Worm (Caenorhabditis elegans) whole organism, L3 larva: ENCODE measurements around the gene R11A8.1.
A peak's percentile ranks its signal among the peaks of the same experiment; 100 is the strongest.

Source experiments
- R02D3.7 ChIP-seq: fragments of 150-350 bp; optimal IDR thresholded peaks from 2 replicates; lab custom pipeline; 2014; ENCODE audit warnings: missing biosample characterization, missing genetic modification characterization
- ZK546.5 ChIP-seq: sonication (generic microtip); optimal IDR thresholded peaks from 2 replicates; lab custom pipeline; 2017; ENCODE audit warnings: missing biosample characterization, missing genetic modification characterization
- aly-2 ChIP-seq: fragments of 150-350 bp; optimal IDR thresholded peaks from 2 replicates; lab custom pipeline; 2014; ENCODE audit warnings: missing biosample characterization, missing genetic modification characterization
- ama-1 ChIP-seq: fragments of 150-350 bp; optimal IDR thresholded peaks from 2 replicates; lab custom pipeline; 2018
- ceh-16 ChIP-seq: sonication (generic microtip); optimal IDR thresholded peaks from 2 replicates; lab custom pipeline; 2017; ENCODE audit warnings: missing biosample characterization, missing genetic modification characterization
- ceh-28 ChIP-seq: fragments of 150-350 bp; optimal IDR thresholded peaks from 2 replicates; lab custom pipeline; 2014; ENCODE audit warnings: missing biosample characterization, missing genetic modification reagents, missing genetic modification characterization
- ceh-82 ChIP-seq: fragments of 150-350 bp; optimal IDR thresholded peaks from 2 replicates; lab custom pipeline; 2014; ENCODE audit warnings: missing biosample characterization, missing genetic modification characterization
- ceh-9 ChIP-seq: sonication (generic microtip); optimal IDR thresholded peaks from 2 replicates; lab custom pipeline; 2018; ENCODE audit warnings: missing biosample characterization, missing genetic modification characterization
- daf-12 ChIP-seq: fragments of 150-350 bp; optimal IDR thresholded peaks from 2 replicates; lab custom pipeline; 2014; ENCODE audit warnings: missing biosample characterization, missing genetic modification reagents, missing genetic modification characterization
- egl-27 ChIP-seq: sonication (generic microtip); optimal IDR thresholded peaks from 4 replicates; lab custom pipeline; 2017; ENCODE audit warnings: missing biosample characterization, missing genetic modification reagents, missing genetic modification characterization
- egl-5 ChIP-seq: fragments of 150-350 bp; optimal IDR thresholded peaks from 2 replicates; lab custom pipeline; 2017; ENCODE audit warnings: missing biosample characterization, missing genetic modification reagents, missing genetic modification characterization, inconsistent platforms
- elt-1 ChIP-seq: fragments of 150-350 bp; optimal IDR thresholded peaks from 2 replicates; lab custom pipeline; 2014; ENCODE audit warnings: missing biosample characterization, missing genetic modification characterization
- elt-2 ChIP-seq: sonication (generic microtip); optimal IDR thresholded peaks from 2 replicates; lab custom pipeline; 2016; ENCODE audit warnings: missing genetic modification reagents, mild to moderate bottlenecking, missing genetic modification characterization, missing compliant biosample characterization
- elt-3 ChIP-seq, 3 experiments: fragments of 150-350 bp in 1 of 3; sonication (generic microtip) in 2 of 3; optimal IDR thresholded peaks; 2 replicates in 2 of 3; 4 replicates in 1 of 3; lab custom pipeline; 2014 to 2017; ENCODE audit warnings: missing biosample characterization in 3 of 3, missing genetic modification characterization in 3 of 3
- eor-1 ChIP-seq, 2 experiments: fragments of 150-350 bp; optimal IDR thresholded peaks; 2 replicates each; lab custom pipeline; 2014 to 2018; ENCODE audit warnings: missing biosample characterization in 2 of 2, missing genetic modification characterization in 2 of 2
- fkh-10 ChIP-seq: sonication (generic microtip); optimal IDR thresholded peaks from 2 replicates; lab custom pipeline; 2017; ENCODE audit warnings: missing biosample characterization, missing genetic modification reagents, missing genetic modification characterization
- fkh-2 ChIP-seq: fragments of 150-350 bp; optimal IDR thresholded peaks from 2 replicates; lab custom pipeline; 2014; ENCODE audit warnings: missing biosample characterization, missing genetic modification reagents, missing genetic modification characterization
- fos-1 ChIP-seq: fragments of 150-350 bp; optimal IDR thresholded peaks from 2 replicates; lab custom pipeline; 2014; ENCODE audit warnings: missing biosample characterization, missing genetic modification characterization
- hmg-11 ChIP-seq: sonication (generic microtip); optimal IDR thresholded peaks from 2 replicates; lab custom pipeline; 2016; ENCODE audit warnings: missing genetic modification characterization, missing compliant biosample characterization
- jun-1 ChIP-seq: fragments of 150-350 bp; optimal IDR thresholded peaks from 2 replicates; lab custom pipeline; 2014; ENCODE audit warnings: missing biosample characterization, missing genetic modification reagents, missing genetic modification characterization
- lin-15B ChIP-seq: fragments of 150-350 bp; optimal IDR thresholded peaks from 2 replicates; lab custom pipeline; 2014; ENCODE audit warnings: missing biosample characterization, missing genetic modification characterization
- lin-39 ChIP-seq: fragments of 150-350 bp; optimal IDR thresholded peaks from 2 replicates; lab custom pipeline; 2018; ENCODE audit warnings: missing biosample characterization, missing genetic modification reagents, missing genetic modification characterization
- lsy-12 ChIP-seq: sonication (generic microtip); optimal IDR thresholded peaks from 2 replicates; lab custom pipeline; 2016; ENCODE audit warnings: mild to moderate bottlenecking, missing genetic modification characterization, missing compliant biosample characterization
- mdl-1 ChIP-seq: fragments of 150-350 bp; optimal IDR thresholded peaks from 2 replicates; lab custom pipeline; 2014; ENCODE audit warnings: missing biosample characterization, missing genetic modification characterization
- mml-1 ChIP-seq: fragments of 150-350 bp; sonication (generic microtip); optimal IDR thresholded peaks from 3 replicates; lab custom pipeline; 2014; ENCODE audit warnings: missing biosample characterization, missing genetic modification characterization
- nfya-1 ChIP-seq: sonication (generic microtip); optimal IDR thresholded peaks from 2 replicates; lab custom pipeline; 2017; ENCODE audit warnings: missing genetic modification characterization, mild to moderate bottlenecking, missing compliant biosample characterization, antibody characterized with exemption, moderate library complexity; ENCODE audit not compliant: insufficient read depth
- nhr-11 ChIP-seq: fragments of 150-350 bp; optimal IDR thresholded peaks from 2 replicates; lab custom pipeline; 2014; ENCODE audit warnings: missing biosample characterization, missing genetic modification characterization
- nhr-12 ChIP-seq: fragments of 150-350 bp; optimal IDR thresholded peaks from 2 replicates; lab custom pipeline; 2014; ENCODE audit warnings: missing biosample characterization, missing genetic modification characterization
- nhr-23 ChIP-seq: fragments of 150-350 bp; optimal IDR thresholded peaks from 2 replicates; lab custom pipeline; 2014; ENCODE audit warnings: missing biosample characterization, missing genetic modification reagents, missing genetic modification characterization
- nhr-237 ChIP-seq: fragments of 150-350 bp; optimal IDR thresholded peaks from 2 replicates; lab custom pipeline; 2014; ENCODE audit warnings: missing biosample characterization, missing genetic modification characterization
- nhr-25 ChIP-seq: sonication (generic microtip); optimal IDR thresholded peaks from 2 replicates; lab custom pipeline; 2017; ENCODE audit warnings: missing biosample characterization, missing genetic modification characterization
- nhr-28 ChIP-seq: fragments of 150-350 bp; optimal IDR thresholded peaks from 2 replicates; lab custom pipeline; 2014; ENCODE audit warnings: missing biosample characterization, missing genetic modification characterization
- nhr-43 ChIP-seq: sonication (generic microtip); optimal IDR thresholded peaks from 2 replicates; lab custom pipeline; 2016; ENCODE audit warnings: mild to moderate bottlenecking, missing genetic modification characterization, missing compliant biosample characterization; ENCODE audit not compliant: poor library complexity, severe bottlenecking
- nhr-67 ChIP-seq: fragments of 150-350 bp; optimal IDR thresholded peaks from 2 replicates; lab custom pipeline; 2014; ENCODE audit warnings: missing biosample characterization, missing genetic modification characterization
- nhr-76 ChIP-seq: fragments of 150-350 bp; sonication (generic microtip); optimal IDR thresholded peaks from 5 replicates; lab custom pipeline; 2014; ENCODE audit warnings: missing biosample characterization, missing genetic modification characterization
- nhr-77 ChIP-seq: fragments of 150-350 bp; optimal IDR thresholded peaks from 2 replicates; lab custom pipeline; 2014; ENCODE audit warnings: missing biosample characterization, missing genetic modification characterization
- pha-4 ChIP-seq: fragments of 150-350 bp; optimal IDR thresholded peaks from 2 replicates; lab custom pipeline; 2014; ENCODE audit warnings: missing biosample characterization, missing genetic modification reagents, missing genetic modification characterization
- pqm-1 ChIP-seq: fragments of 150-350 bp; optimal IDR thresholded peaks from 2 replicates; lab custom pipeline; 2017; ENCODE audit warnings: missing biosample characterization, missing genetic modification characterization, inconsistent platforms
- sea-2 ChIP-seq: fragments of 150-350 bp; sonication (generic microtip); optimal IDR thresholded peaks from 4 replicates; lab custom pipeline; 2014; ENCODE audit warnings: missing biosample characterization, missing genetic modification reagents, missing genetic modification characterization
- skn-1 ChIP-seq: fragments of 150-350 bp; optimal IDR thresholded peaks from 2 replicates; lab custom pipeline; 2014; ENCODE audit warnings: missing biosample characterization, missing genetic modification characterization
- snpc-4 ChIP-seq: fragments of 150-350 bp; optimal IDR thresholded peaks from 2 replicates; lab custom pipeline; 2014; ENCODE audit warnings: missing biosample characterization, missing genetic modification characterization
- tbx-2 ChIP-seq: sonication (generic microtip); optimal IDR thresholded peaks from 2 replicates; lab custom pipeline; 2016; ENCODE audit warnings: mild to moderate bottlenecking, missing genetic modification characterization, missing compliant biosample characterization
- unc-39 ChIP-seq: sonication (generic microtip); optimal IDR thresholded peaks from 4 replicates; lab custom pipeline; 2017; ENCODE audit warnings: missing biosample characterization, missing genetic modification characterization
- unc-62 ChIP-seq: fragments of 150-350 bp; sonication (generic microtip); optimal IDR thresholded peaks from 4 replicates; lab custom pipeline; 2014; ENCODE audit warnings: missing biosample characterization, missing genetic modification reagents, missing genetic modification characterization
- zag-1 ChIP-seq: fragments of 150-350 bp; optimal IDR thresholded peaks from 2 replicates; lab custom pipeline; 2014; ENCODE audit warnings: missing biosample characterization, missing genetic modification characterization
- ztf-11 ChIP-seq: fragments of 150-350 bp; optimal IDR thresholded peaks from 2 replicates; lab custom pipeline; 2014; ENCODE audit warnings: missing biosample characterization, missing genetic modification characterization
- ztf-4 ChIP-seq: fragments of 150-350 bp; optimal IDR thresholded peaks from 2 replicates; lab custom pipeline; 2014; ENCODE audit warnings: missing biosample characterization, missing genetic modification characterization

R11A8.1 gene

ce11 chrIV:10373772-10374288 is 16.9 kb upstream of the R11A8.1 start, which contains the start of gene mpz-5:
TSS of gene mpz-5 (minus strand) at chrIV:10373822.
- TF ChIP-seq eor-1 (tag; optimal IDR thresholded peaks at IDR 0.05; lab: Kevin White, UChicago) = no peak
- no peak for TF ChIP-seq ceh-82 (tag; lab: Kevin White, UChicago)
- peak; percentile 91 for TF ChIP-seq egl-5 (tag; lab: Kevin White, UChicago)
- TF ChIP-seq nhr-43 (tag; lab: Kevin White, UChicago) = no peak
- TF ChIP-seq fkh-2 (tag; lab: Kevin White, UChicago) = no peak
- TF ChIP-seq daf-12 (tag; lab: Kevin White, UChicago) = no peak
- TF ChIP-seq unc-39 (tag; lab: Kevin White, UChicago) = no peak
- TF ChIP-seq elt-1 (tag; lab: Kevin White, UChicago) = no peak
- peak; percentile 60 for TF ChIP-seq snpc-4 (tag; lab: Kevin White, UChicago)
- TF ChIP-seq egl-27 (tag; lab: Kevin White, UChicago) = no peak
- no peak for TF ChIP-seq ama-1 (lab: Kevin White, UChicago)
- TF ChIP-seq nhr-67 (tag; lab: Kevin White, UChicago) = no peak
- TF ChIP-seq ceh-9 (tag; lab: Kevin White, UChicago) = no peak
- no peak for TF ChIP-seq nhr-76 (tag; lab: Kevin White, UChicago)
- no peak for TF ChIP-seq nhr-12 (tag; lab: Kevin White, UChicago)
- no peak for TF ChIP-seq aly-2
- peak; percentile 72 for TF ChIP-seq nfya-1
- peak; percentile 42 for TF ChIP-seq lsy-12 (tag; lab: Kevin White, UChicago)
- TF ChIP-seq ztf-11 (tag; lab: Kevin White, UChicago) = no peak
- TF ChIP-seq pha-4 (tag; lab: Kevin White, UChicago) = peak; percentile 86
- TF ChIP-seq hmg-11 = peak; percentile 78
- TF ChIP-seq nhr-237 (tag; lab: Kevin White, UChicago) = no peak
- TF ChIP-seq nhr-23 (tag; lab: Kevin White, UChicago) = peak; percentile 77
- TF ChIP-seq lin-39 = no peak
- TF ChIP-seq R02D3.7 (tag; lab: Kevin White, UChicago) = peak; percentile 13
- TF ChIP-seq ceh-28 (tag; lab: Kevin White, UChicago) = peak; percentile 47
- no peak for TF ChIP-seq elt-3 (tag; optimal IDR thresholded peaks at IDR 0.05; lab: Kevin White, UChicago)
- TF ChIP-seq zag-1 (tag; lab: Kevin White, UChicago) = no peak
- no peak for TF ChIP-seq ztf-4 (tag; lab: Kevin White, UChicago)
- TF ChIP-seq elt-2 (tag; lab: Kevin White, UChicago) = peak; percentile 20
- TF ChIP-seq unc-62 = no peak
- TF ChIP-seq nhr-28 (tag; lab: Kevin White, UChicago) = no peak
- TF ChIP-seq fkh-10 (GFP tag; lab: Kevin White, UChicago) = no peak
- TF ChIP-seq sea-2 (GFP tag; lab: Kevin White, UChicago) = no peak
- TF ChIP-seq lin-15B (tag; lab: Kevin White, UChicago) = peak; percentile 67
- peak; percentile 19 for TF ChIP-seq jun-1
- peak; percentile 19 for TF ChIP-seq nhr-77
- no peak for TF ChIP-seq ceh-16 (tag; lab: Kevin White, UChicago)
- TF ChIP-seq skn-1 (tag; lab: Kevin White, UChicago) = no peak
- peak; percentile 51 for TF ChIP-seq tbx-2 (tag; lab: Kevin White, UChicago)
- TF ChIP-seq pqm-1 (tag; lab: Kevin White, UChicago) = peak; percentile 23
- TF ChIP-seq ZK546.5 (tag; lab: Kevin White, UChicago) = no peak
- no peak for TF ChIP-seq fos-1 (tag; lab: Kevin White, UChicago)
- peak; percentile 25 for TF ChIP-seq nhr-25 (tag; lab: Kevin White, UChicago)
- TF ChIP-seq mml-1 = no peak
- no peak for TF ChIP-seq mdl-1 (tag; lab: Kevin White, UChicago)
- TF ChIP-seq nhr-11 = no peak
